Worm (Caenorhabditis elegans) whole organism, young adult: ENCODE measurements around the gene ddx-19.
A peak's percentile ranks its signal among the peaks of the same experiment; 100 is the strongest.

ENCODE experiments used
- B0019.2 ChIP-seq: fragments of 200-800 bp; sonication (Bioruptor generic); conservative IDR thresholded peaks from 2 replicates; pipeline ENCODE4 v1.3.6; 2022; ENCODE audit warnings: missing genetic modification reagents, missing genetic modification characterization, missing compliant biosample characterization
- B0261.1 ChIP-seq: sonication (generic microtip); optimal IDR thresholded peaks from 2 replicates; lab custom pipeline; 2016; ENCODE audit warnings: mild to moderate bottlenecking, missing genetic modification characterization, moderate library complexity, missing compliant biosample characterization
- F33H1.4 ChIP-seq: fragments of 200-800 bp; sonication (Bioruptor generic); IDR thresholded peaks from 2 replicates; pipeline ENCODE4 v1.3.6; 2022; ENCODE audit warnings: missing genetic modification reagents, missing genetic modification characterization, missing compliant biosample characterization
- F39B2.1 ChIP-seq: fragments of 200-800 bp; sonication (Bioruptor generic); IDR thresholded peaks from 2 replicates; pipeline ENCODE4 v1.3.6; 2022; ENCODE audit warnings: missing genetic modification reagents, missing genetic modification characterization, missing compliant biosample characterization
- F49E8.2 ChIP-seq: sonication (generic microtip); optimal IDR thresholded peaks from 3 replicates; lab custom pipeline; 2017; ENCODE audit warnings: missing genetic modification characterization, mild to moderate bottlenecking, missing compliant biosample characterization, antibody characterized with exemption, moderate library complexity; ENCODE audit not compliant: insufficient read depth
- T07F8.4 ChIP-seq: sonication (generic microtip); optimal IDR thresholded peaks from 2 replicates; lab custom pipeline; 2016; ENCODE audit warnings: mild to moderate bottlenecking, missing genetic modification characterization, moderate library complexity, missing compliant biosample characterization
- Y53F4B.3 ChIP-seq: fragments of 200-800 bp; sonication (Bioruptor generic); IDR thresholded peaks from 2 replicates; pipeline ENCODE4 v1.3.6; 2022; ENCODE audit warnings: missing genetic modification reagents, missing genetic modification characterization, missing compliant biosample characterization
- Y67H2A.10 ChIP-seq: fragments of 200-800 bp; sonication (Bioruptor generic); conservative IDR thresholded peaks from 2 replicates; pipeline ENCODE4 v1.3.6; 2022; ENCODE audit warnings: missing genetic modification reagents, missing genetic modification characterization, missing compliant biosample characterization
- ZK185.1 ChIP-seq: sonication (generic microtip); optimal IDR thresholded peaks from 2 replicates; lab custom pipeline; 2016; ENCODE audit warnings: mild to moderate bottlenecking, missing genetic modification characterization, missing compliant biosample characterization; ENCODE audit not compliant: poor library complexity, severe bottlenecking
- aptf-3 ChIP-seq: fragments of 200-800 bp; sonication (Bioruptor generic); IDR thresholded peaks from 2 replicates; pipeline ENCODE4 v1.3.6; 2022; ENCODE audit warnings: missing genetic modification characterization, missing compliant biosample characterization
- atf-7 ChIP-seq: sonication (generic microtip); optimal IDR thresholded peaks from 2 replicates; lab custom pipeline; 2017; ENCODE audit warnings: mild to moderate bottlenecking, missing genetic modification characterization, missing compliant biosample characterization
- athp-1 ChIP-seq: sonication (generic microtip); optimal IDR thresholded peaks from 2 replicates; lab custom pipeline; 2017; ENCODE audit warnings: mild to moderate bottlenecking, missing genetic modification characterization, missing compliant biosample characterization
- attf-5 ChIP-seq: fragments of 200-800 bp; sonication (Bioruptor generic); optimal IDR thresholded peaks from 2 replicates; lab custom pipeline; 2018; ENCODE audit warnings: mild to moderate bottlenecking, missing genetic modification characterization, missing compliant biosample characterization
- ccch-3 ChIP-seq: fragments of 200-800 bp; sonication (Bioruptor generic); optimal IDR thresholded peaks from 2 replicates; lab custom pipeline; 2018; ENCODE audit warnings: mild to moderate bottlenecking, missing genetic modification characterization, missing compliant biosample characterization
- ceh-79 ChIP-seq: sonication (generic microtip); optimal IDR thresholded peaks from 2 replicates; lab custom pipeline; 2017; ENCODE audit warnings: mild to moderate bottlenecking, missing genetic modification characterization, missing compliant biosample characterization
- ceh-91 ChIP-seq: fragments of 200-800 bp; sonication (Bioruptor generic); IDR thresholded peaks from 2 replicates; pipeline ENCODE4 v1.3.6; 2022; ENCODE audit warnings: missing genetic modification reagents, missing genetic modification characterization, missing compliant biosample characterization
- egl-18 ChIP-seq: fragments of 200-800 bp; sonication (Bioruptor generic); IDR thresholded peaks from 2 replicates; pipeline ENCODE4 v1.3.6; 2022; ENCODE audit warnings: missing genetic modification reagents, missing genetic modification characterization, missing compliant biosample characterization
- egrh-3 ChIP-seq: fragments of 200-800 bp; sonication (Bioruptor generic); IDR thresholded peaks from 2 replicates; pipeline ENCODE4 v1.3.6; 2022; ENCODE audit warnings: missing genetic modification reagents, missing genetic modification characterization, missing compliant biosample characterization
- hlh-26 ChIP-seq: fragments of 200-800 bp; sonication (Bioruptor generic); conservative IDR thresholded peaks from 2 replicates; pipeline ENCODE4 v1.3.6; 2022; ENCODE audit warnings: missing genetic modification reagents, missing genetic modification characterization, missing compliant biosample characterization
- hmg-1.2 ChIP-seq: fragments of 200-800 bp; sonication (Bioruptor generic); IDR thresholded peaks from 2 replicates; pipeline ENCODE4 v1.3.6; 2022; ENCODE audit warnings: missing genetic modification reagents, missing genetic modification characterization, missing compliant biosample characterization
- hmg-20 ChIP-seq: fragments of 200-800 bp; sonication (Bioruptor generic); IDR thresholded peaks from 2 replicates; pipeline ENCODE4 v1.3.6; 2022; ENCODE audit warnings: missing genetic modification reagents, missing genetic modification characterization, missing compliant biosample characterization
- let-607 ChIP-seq, 2 experiments: fragments of 200-800 bp in 1 of 2; sonication (Bioruptor generic) in 1 of 2; sonication (generic microtip) in 1 of 2; optimal IDR thresholded peaks; 2 replicates each; lab custom pipeline; 2016 to 2018; ENCODE audit warnings: mild to moderate bottlenecking in 2 of 2, missing compliant biosample characterization in 2 of 2, missing genetic modification characterization in 2 of 2, moderate library complexity in 2 of 2, missing genotype in 1 of 2
- lin-35 ChIP-seq, 3 experiments: fragments of 150-350 bp in 2 of 3; sonication (generic microtip) in 1 of 3; optimal IDR thresholded peaks; 2 replicates each; lab custom pipeline; 2014 to 2018; ENCODE audit warnings: missing biosample characterization in 3 of 3, missing genetic modification characterization in 3 of 3, missing genetic modification reagents in 3 of 3
- lsl-1 ChIP-seq: fragments of 200-800 bp; sonication (Bioruptor generic); optimal IDR thresholded peaks from 2 replicates; lab custom pipeline; 2018; ENCODE audit warnings: mild to moderate bottlenecking, missing genetic modification characterization, moderate library complexity, missing compliant biosample characterization
- madf-10 ChIP-seq: sonication (generic microtip); optimal IDR thresholded peaks from 2 replicates; lab custom pipeline; 2016; ENCODE audit warnings: mild to moderate bottlenecking, missing genetic modification characterization, missing compliant biosample characterization
- madf-8 ChIP-seq: fragments of 200-800 bp; sonication (Bioruptor generic); conservative IDR thresholded peaks from 2 replicates; pipeline ENCODE4 v1.3.6; 2022; ENCODE audit warnings: missing genetic modification reagents, missing genetic modification characterization, missing compliant biosample characterization
- nfya-2 ChIP-seq: fragments of 200-800 bp; sonication (Bioruptor generic); IDR thresholded peaks from 2 replicates; pipeline ENCODE4 v1.3.6; 2022; ENCODE audit warnings: missing genetic modification reagents, missing genetic modification characterization, missing compliant biosample characterization
- nhr-179 ChIP-seq: sonication (generic microtip); optimal IDR thresholded peaks from 2 replicates; lab custom pipeline; 2016; ENCODE audit warnings: mild to moderate bottlenecking, missing genetic modification characterization, missing compliant biosample characterization
- nhr-27 ChIP-seq: fragments of 200-800 bp; sonication (Bioruptor generic); optimal IDR thresholded peaks from 2 replicates; lab custom pipeline; 2018; ENCODE audit warnings: mild to moderate bottlenecking, missing genetic modification characterization, moderate library complexity, missing compliant biosample characterization
- nhr-80 ChIP-seq: sonication (generic microtip); optimal IDR thresholded peaks from 2 replicates; lab custom pipeline; 2016; ENCODE audit warnings: missing genetic modification characterization, missing compliant biosample characterization
- nhr-90 ChIP-seq: sonication (generic microtip); optimal IDR thresholded peaks from 2 replicates; lab custom pipeline; 2016; ENCODE audit warnings: missing genotype, mild to moderate bottlenecking, missing genetic modification characterization, missing compliant biosample characterization
- pbrm-1 ChIP-seq: fragments of 200-800 bp; sonication (Bioruptor generic); IDR thresholded peaks from 2 replicates; pipeline ENCODE4 v1.3.6; 2022; ENCODE audit warnings: missing genetic modification reagents, missing genetic modification characterization, missing compliant biosample characterization
- pha-4 ChIP-seq: fragments of 150-350 bp; sonication (generic microtip); optimal IDR thresholded peaks from 2 replicates; lab custom pipeline; 2014; ENCODE audit warnings: missing biosample characterization, missing genetic modification reagents, missing genetic modification characterization
- rec-8 ChIP-seq, 2 experiments: sonication (generic microtip); optimal IDR thresholded peaks; 2 replicates each; lab custom pipeline; 2016; ENCODE audit warnings: mild to moderate bottlenecking in 2 of 2, missing genetic modification characterization in 2 of 2, missing genetic modification reagents in 2 of 2, missing genotype in 2 of 2, missing biosample characterization in 1 of 2, missing compliant biosample characterization in 1 of 2, moderate library complexity in 1 of 2
- repo-1 ChIP-seq: sonication (generic microtip); optimal IDR thresholded peaks from 2 replicates; lab custom pipeline; 2017; ENCODE audit warnings: mild to moderate bottlenecking, missing genetic modification characterization, missing compliant biosample characterization
- snpc-3.4 ChIP-seq: sonication (generic microtip); optimal IDR thresholded peaks from 2 replicates; lab custom pipeline; 2017; ENCODE audit warnings: missing genetic modification characterization, mild to moderate bottlenecking, missing compliant biosample characterization, antibody characterized with exemption, moderate library complexity, missing genotype, missing genetic modification reagents
- snpc-4 ChIP-seq, 5 experiments: fragments of 150-350 bp in 1 of 5; sonication (generic microtip) in 4 of 5; optimal IDR thresholded peaks; 2 replicates each; lab custom pipeline; 2014 to 2018; ENCODE audit warnings: missing genetic modification characterization in 5 of 5, missing biosample characterization in 3 of 5, antibody characterized with exemption in 2 of 5, mild to moderate bottlenecking in 2 of 5, missing compliant biosample characterization in 2 of 5, missing genotype in 2 of 5, moderate library complexity in 2 of 5, missing genetic modification reagents in 1 of 5
- sptf-2 ChIP-seq: fragments of 200-800 bp; sonication (Bioruptor generic); optimal IDR thresholded peaks from 2 replicates; lab custom pipeline; 2018; ENCODE audit warnings: mild to moderate bottlenecking, missing genetic modification characterization, missing compliant biosample characterization
- tlf-1 ChIP-seq: fragments of 200-800 bp; sonication (Bioruptor generic); optimal IDR thresholded peaks from 2 replicates; lab custom pipeline; 2018; ENCODE audit warnings: mild to moderate bottlenecking, missing genetic modification characterization, missing compliant biosample characterization
- xnd-1 ChIP-seq: sonication (generic microtip); optimal IDR thresholded peaks from 2 replicates; lab custom pipeline; 2016; ENCODE audit warnings: missing genotype, missing genetic modification reagents, missing genetic modification characterization, missing compliant biosample characterization
- zfh-2 ChIP-seq: fragments of 200-800 bp; sonication (Bioruptor generic); conservative IDR thresholded peaks from 2 replicates; pipeline ENCODE4 v1.3.6; 2022; ENCODE audit warnings: missing genetic modification reagents, missing genetic modification characterization, missing compliant biosample characterization
- ztf-18 ChIP-seq: sonication (generic microtip); optimal IDR thresholded peaks from 2 replicates; lab custom pipeline; 2016; ENCODE audit warnings: missing genotype, mild to moderate bottlenecking, missing genetic modification characterization, missing compliant biosample characterization
- ztf-26 ChIP-seq: sonication (generic microtip); optimal IDR thresholded peaks from 2 replicates; lab custom pipeline; 2017; ENCODE audit warnings: missing genetic modification characterization, missing compliant biosample characterization
- ztf-3 ChIP-seq: fragments of 200-800 bp; sonication (Bioruptor generic); optimal IDR thresholded peaks from 2 replicates; lab custom pipeline; 2018; ENCODE audit warnings: mild to moderate bottlenecking, missing genetic modification characterization, missing compliant biosample characterization
- ztf-6 ChIP-seq: fragments of 200-800 bp; sonication (Bioruptor generic); IDR thresholded peaks from 2 replicates; pipeline ENCODE4 v1.3.6; 2022; ENCODE audit warnings: missing genetic modification reagents, missing genetic modification characterization, missing compliant biosample characterization

Gene ddx-19

ce11 chrII:8926451-8926850 lies 41.8 kb downstream of the ddx-19 start, which contains the start of gene B0457.2:
Gene B0457.2, minus strand, starts transcription at chrII:8926551.
- TF ChIP-seq xnd-1 (tag; lab: Kevin White, UChicago) (no peak), ZK185.1 (tag; lab: Kevin White, UChicago) (no peak), sptf-2 (GFP tag; lab: Kevin White, UChicago) (no peak), ccch-3 (GFP tag; lab: Kevin White, UChicago) (no peak), T07F8.4 (tag; lab: Kevin White, UChicago) (no peak), let-607 (tag; optimal IDR thresholded peaks at IDR 0.05; lab: Kevin White, UChicago) (no peak), hlh-26 (no peak), attf-5 (GFP tag; lab: Kevin White, UChicago) (no peak), F39B2.1 (GFP tag; lab: Robert Waterston, UW) (no peak), F33H1.4 (GFP tag; lab: Robert Waterston, UW) (no peak), snpc-4 (GFP tag; optimal IDR thresholded peaks at IDR 0.05; lab: Kevin White, UChicago) (no peak), snpc-4 (tag; optimal IDR thresholded peaks at IDR 0.05; lab: Kevin White, UChicago) (no peak)

DNA sequence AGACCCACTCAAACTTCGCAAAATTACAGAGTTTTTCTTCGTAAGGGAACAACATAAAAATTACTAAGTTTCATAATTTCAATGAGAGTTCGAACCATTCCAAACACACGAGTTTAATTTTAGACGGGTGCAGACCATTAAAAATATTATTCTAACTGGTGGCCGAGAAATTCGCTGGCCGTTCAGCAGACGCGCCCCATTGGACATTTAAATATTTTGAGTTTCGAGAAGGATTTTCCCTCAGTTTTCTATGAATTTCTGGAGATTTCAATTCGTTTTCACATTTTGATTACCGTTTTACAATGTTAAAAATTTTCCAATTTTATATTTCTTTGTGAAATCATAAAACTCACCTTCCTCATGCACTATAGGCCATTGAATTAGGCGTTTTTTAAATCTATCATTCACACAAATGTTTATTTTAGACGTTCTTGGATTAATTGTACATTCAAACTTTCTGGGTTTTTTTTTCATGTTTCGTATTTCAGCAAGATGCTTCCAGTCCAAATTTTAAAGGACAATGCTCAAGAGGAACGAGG lies 42.6 kb downstream of the ddx-19 start, which contains the start of gene cct-2:
Gene cct-2 (plus strand): TSS at position 489 of the 539 bp plus-strand sequence.
- TF ChIP-seq B0261.1 (tag; lab: Kevin White, UChicago) (no peak), nhr-179 (tag; lab: Kevin White, UChicago) (no peak), atf-7 (no peak), madf-10 (tag; lab: Kevin White, UChicago) (no peak), tlf-1 (GFP tag; lab: Kevin White, UChicago) (no peak), nhr-90 (tag; lab: Kevin White, UChicago) (no peak), egrh-3 (no peak), hmg-1.2 (GFP tag; lab: Robert Waterston, UW) (peak; percentile 14; the same call in 1 of the 2 replicates), madf-8 (GFP tag; lab: Robert Waterston, UW) (0 out of 2 replicates have a peak, but pooled peaks have one; percentile 17), F49E8.2 (peak; percentile 7), ztf-26 (no peak), snpc-4 (GFP tag; optimal IDR thresholded peaks at IDR 0.05; lab: Kevin White, UChicago) (no peak), snpc-4 (tag; optimal IDR thresholded peaks at IDR 0.05; lab: Kevin White, UChicago) (peak in 1 of 4 experiments; percentile 59), B0019.2 (GFP tag; lab: Robert Waterston, UW) (no peak), snpc-3.4 (tag; lab: Kevin White, UChicago) (peak; percentile 19), nhr-80 (tag; lab: Kevin White, UChicago) (peak; percentile 12), Y67H2A.10 (GFP tag; lab: Robert Waterston, UW) (no peak), pha-4 (tag; lab: Kevin White, UChicago) (no peak), pbrm-1 (GFP tag; lab: Robert Waterston, UW) (no peak), nfya-2 (GFP tag; lab: Robert Waterston, UW) (no peak), lsl-1 (GFP tag; lab: Kevin White, UChicago) (peak; percentile 1), egl-18 (GFP tag; lab: Robert Waterston, UW) (no peak), repo-1 (tag; lab: Kevin White, UChicago) (no peak), athp-1 (tag; lab: Kevin White, UChicago) (no peak), ztf-6 (no peak), Y53F4B.3 (GFP tag; lab: Robert Waterston, UW) (no peak), attf-5 (GFP tag; lab: Kevin White, UChicago) (peak; percentile 39), rec-8 (tag; optimal IDR thresholded peaks at IDR 0.05; lab: Kevin White, UChicago) (no peak), ceh-79 (tag; lab: Kevin White, UChicago) (no peak), hmg-20 (GFP tag; lab: Robert Waterston, UW) (no peak), ZK185.1 (tag; lab: Kevin White, UChicago) (peak; percentile 59), lin-35 (GFP tag; optimal IDR thresholded peaks at IDR 0.05; lab: Kevin White, UChicago) (no peak), ceh-91 (GFP tag; lab: Robert Waterston, UW) (no peak), zfh-2 (GFP tag; lab: Robert Waterston, UW) (no peak), aptf-3 (GFP tag; lab: Robert Waterston, UW) (no peak), nhr-27 (tag; lab: Kevin White, UChicago) (no peak), ztf-18 (no peak), ztf-3 (GFP tag; lab: Kevin White, UChicago) (no peak)
